Fruit fly (Drosophila melanogaster): Measurements from ENCODE around the gene UbcE2H.

DNA sequence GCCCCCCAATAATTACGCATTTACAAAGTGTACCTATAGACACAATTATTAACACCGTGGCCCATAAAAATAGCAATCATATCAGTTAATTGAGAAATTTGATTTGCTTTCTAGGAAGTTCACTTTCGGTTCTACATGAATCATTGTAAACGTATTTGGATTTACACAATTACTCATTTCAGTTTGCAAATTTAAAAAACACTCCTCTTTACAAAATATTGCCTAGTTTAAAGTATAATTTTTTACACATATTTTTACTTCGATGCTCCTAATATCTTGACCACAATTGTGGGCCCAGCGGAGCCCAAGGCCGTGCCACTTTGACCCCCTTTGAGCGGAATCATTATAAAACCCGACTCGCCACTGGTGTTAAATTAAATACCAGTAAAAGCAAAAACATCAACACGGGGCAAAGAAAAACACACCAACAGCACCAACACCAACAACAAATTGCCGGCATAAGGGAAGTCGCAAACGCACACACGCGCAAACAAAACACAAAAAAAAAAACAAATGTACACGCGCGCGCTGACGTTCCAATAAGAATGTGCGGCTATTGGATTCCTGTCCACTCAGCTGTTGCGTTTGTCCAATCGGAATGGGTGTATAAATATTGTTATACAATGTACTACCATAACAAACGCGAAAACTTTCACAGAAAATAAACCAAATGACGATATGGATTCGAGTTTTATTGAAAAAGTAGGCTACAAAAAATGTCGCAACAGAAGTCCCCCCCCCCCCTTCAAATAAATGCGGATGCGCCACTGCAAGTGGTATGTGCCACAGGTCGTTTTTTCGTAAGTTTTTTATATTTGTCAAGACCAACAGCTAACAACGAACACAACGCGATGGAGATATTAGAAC lies 20.8 kb upstream of the UbcE2H start:
- TF ChIP-seq CTCF (optimal IDR thresholded peaks at IDR 0.05) = no peak
- TF ChIP-seq CG8478 (optimal IDR thresholded peaks at IDR 0.05) = no peak

Data from S2 (cell line).